Fruit fly (Drosophila melanogaster): ENCODE results near the gene MTA1-like.

The MTA1-like gene

dm6 chr3R:5622985-5623630, 25.4 kb downstream of the MTA1-like start (continued):
- TF ChIP-seq CG11696 (GFP tag; IDR thresholded peaks at IDR 0.05) (no peak), Asciz (GFP tag; optimal IDR thresholded peaks at IDR 0.05) (peak; percentile 91), CG15696 (tag; optimal IDR thresholded peaks at IDR 0.05) (peak; percentile 92), Tbp (GFP tag; optimal IDR thresholded peaks at IDR 0.05) (no peak), schlank (tag; optimal IDR thresholded peaks at IDR 0.05) (peak; percentile 62), CG10366 (GFP tag; IDR thresholded peaks at IDR 0.05) (no peak), CG8478 (optimal IDR thresholded peaks at IDR 0.05) (no peak), Doc3 (GFP tag; IDR thresholded peaks at IDR 0.05; ENCODE audit: partially characterized antibody) (no peak), Meics (GFP tag; optimal IDR thresholded peaks at IDR 0.05) (peak; percentile 78), CG14965 (GFP tag; optimal IDR thresholded peaks at IDR 0.05; ENCODE audit: borderline replicate concordance) (peak; percentile 45), Ets97D (GFP tag; optimal IDR thresholded peaks at IDR 0.05) (peak; percentile 63), E2f1 (GFP tag; IDR thresholded peaks at IDR 0.05) (no peak), CG18011 (GFP tag; optimal IDR thresholded peaks at IDR 0.05) (peak; percentile 32), Dad (GFP tag; optimal IDR thresholded peaks at IDR 0.05) (peak; percentile 63), CG11560 (tag; IDR thresholded peaks at IDR 0.05) (no peak), CG18619 (GFP tag; optimal IDR thresholded peaks at IDR 0.05) (peak; percentile 76), Antp (GFP tag; optimal IDR thresholded peaks at IDR 0.05) (peak; percentile 56), CG4707 (GFP tag; optimal IDR thresholded peaks at IDR 0.05) (peak; percentile 89), CG15011 (GFP tag; optimal IDR thresholded peaks at IDR 0.05) (peak; percentile 64), ham (GFP tag; IDR thresholded peaks at IDR 0.05) (no peak), grau (tag; optimal IDR thresholded peaks at IDR 0.05) (peak; percentile 49), CG6791 (GFP tag; IDR thresholded peaks at IDR 0.05; ENCODE audit: partially characterized antibody) (no peak), da (GFP tag; optimal IDR thresholded peaks at IDR 0.05) (no peak), disco-r (GFP tag; optimal IDR thresholded peaks at IDR 0.05) (peak; percentile 48), CG4854 (GFP tag; optimal IDR thresholded peaks at IDR 0.05) (peak; percentile 77), CG11723 (GFP tag; optimal IDR thresholded peaks at IDR 0.05) (peak; percentile 73), CG32767 (GFP tag; IDR thresholded peaks at IDR 0.05) (no peak), ato (GFP tag; IDR thresholded peaks at IDR 0.05; ENCODE audit: partially characterized antibody) (no peak), bab2 (GFP tag; optimal IDR thresholded peaks at IDR 0.05) (peak; percentile 87), toy (GFP tag; IDR thresholded peaks at IDR 0.05) (no peak), CG32772 (GFP tag; IDR thresholded peaks at IDR 0.05) (no peak), eyg (GFP tag; optimal IDR thresholded peaks at IDR 0.05) (peak; percentile 83), kah (GFP tag; optimal IDR thresholded peaks at IDR 0.05) (peak; percentile 63), cato (GFP tag; optimal IDR thresholded peaks at IDR 0.05; ENCODE audit: borderline replicate concordance) (peak; percentile 54), Taf1 (GFP tag; IDR thresholded peaks at IDR 0.05) (no peak), Neu2 (GFP tag; optimal IDR thresholded peaks at IDR 0.05; ENCODE audit: borderline replicate concordance) (no peak), slbo (GFP tag; IDR thresholded peaks at IDR 0.05) (no peak), z (GFP tag; IDR thresholded peaks at IDR 0.05) (no peak), CG34422 (GFP tag; IDR thresholded peaks at IDR 0.05) (no peak), CG17385 (GFP tag; optimal IDR thresholded peaks at IDR 0.05) (peak; percentile 71), CG11504 (tag; optimal IDR thresholded peaks at IDR 0.05) (peak; percentile 72), CG4617 (GFP tag; optimal IDR thresholded peaks at IDR 0.05; ENCODE audit: borderline replicate concordance) (peak; percentile 45), HmgZ (tag; optimal IDR thresholded peaks at IDR 0.05) (peak; percentile 89), zen (tag; optimal IDR thresholded peaks at IDR 0.05) (peak; percentile 92), Vsx1 (GFP tag; optimal IDR thresholded peaks at IDR 0.05) (peak; percentile 88), dpn (GFP tag; optimal IDR thresholded peaks at IDR 0.05) (peak; percentile 47 to 72), zen2 (GFP tag; IDR thresholded peaks at IDR 0.05; ENCODE audit: partially characterized antibody) (no peak), CG18599 (GFP tag; optimal IDR thresholded peaks at IDR 0.05) (peak; percentile 85), CG30020 (tag; optimal IDR thresholded peaks at IDR 0.05) (peak; percentile 69), bcd (GFP tag; optimal IDR thresholded peaks at IDR 0.05) (peak; percentile 66)
